Fruit fly (Drosophila melanogaster) whole organism, wandering third instar larva: Measurements from ENCODE around the gene CG43759.

ENCODE experiments used
- Abd-B ChIP-seq: fragments of >200 bp; optimal IDR thresholded peaks from 2 replicates; lab custom pipeline; 2017; ENCODE audit warnings: missing biosample characterization, missing genetic modification characterization
- CG32264 ChIP-seq: fragments of 200-800 bp; sonication (Bioruptor generic); optimal IDR thresholded peaks from 2 replicates; lab custom pipeline; 2016; ENCODE audit warnings: missing biosample characterization, missing genetic modification characterization
- CG9705 ChIP-seq: fragments of 200-800 bp; sonication (Bioruptor generic); optimal IDR thresholded peaks from 2 replicates; lab custom pipeline; 2018; ENCODE audit warnings: missing biosample characterization, mild to moderate bottlenecking, missing genetic modification characterization
- CrebA ChIP-seq: fragments of 200-800 bp; sonication (Bioruptor generic); optimal IDR thresholded peaks from 2 replicates; lab custom pipeline; 2016; ENCODE audit warnings: missing biosample characterization, mild to moderate bottlenecking, missing genetic modification characterization, borderline replicate concordance
- Dfd ChIP-seq: fragments of >200 bp; optimal IDR thresholded peaks from 2 replicates; lab custom pipeline; 2017; ENCODE audit warnings: missing biosample characterization, missing genetic modification characterization
- Dif ChIP-seq: fragments of 200-275, 200-300 bp; sonication (Bioruptor generic); optimal IDR thresholded peaks from 2 replicates; lab custom pipeline; 2018; ENCODE audit warnings: missing biosample characterization, missing genetic modification characterization; ENCODE audit not compliant: partially characterized antibody
- GATAd ChIP-seq: sonication (Bioruptor generic); optimal IDR thresholded peaks from 2 replicates; lab custom pipeline; 2016; ENCODE audit warnings: missing biosample characterization, missing genetic modification characterization
- HLH106 ChIP-seq: fragments of 200-800 bp; optimal IDR thresholded peaks from 3 replicates; lab custom pipeline; 2019; ENCODE audit warnings: missing biosample characterization, mild to moderate bottlenecking, missing genetic modification characterization, moderate library complexity
- Hnf4 ChIP-seq: fragments of 200-800 bp; sonication (Bioruptor generic); optimal IDR thresholded peaks from 2 replicates; lab custom pipeline; 2016; ENCODE audit warnings: missing biosample characterization, mild to moderate bottlenecking, missing genetic modification characterization
- Hr78 ChIP-seq: fragments of >200 bp; optimal IDR thresholded peaks from 2 replicates; lab custom pipeline; 2017; ENCODE audit warnings: missing biosample characterization, missing genetic modification characterization
- Hr83 ChIP-seq: fragments of 200-300 bp; sonication (Bioruptor generic); optimal IDR thresholded peaks from 2 replicates; lab custom pipeline; 2016; ENCODE audit warnings: missing biosample characterization, mild to moderate bottlenecking, missing genetic modification characterization, moderate library complexity; ENCODE audit not compliant: poor library complexity, severe bottlenecking
- Jra ChIP-seq: sonication (Bioruptor generic); optimal IDR thresholded peaks from 2 replicates; lab custom pipeline; 2016; ENCODE audit warnings: missing biosample characterization, missing genetic modification characterization
- Mio ChIP-seq: sonication (Bioruptor generic); optimal IDR thresholded peaks from 2 replicates; lab custom pipeline; 2016; ENCODE audit warnings: missing biosample characterization, missing genetic modification characterization
- Myc ChIP-seq: fragments of >200 bp; optimal IDR thresholded peaks from 2 replicates; lab custom pipeline; 2017
- N ChIP-seq: fragments of >200 bp; optimal IDR thresholded peaks from 2 replicates; lab custom pipeline; 2018; ENCODE audit warnings: missing biosample characterization, missing external identifiers, missing genetic modification characterization
- OdsH ChIP-seq: fragments of 200-800 bp; sonication (Bioruptor generic); optimal IDR thresholded peaks from 2 replicates; lab custom pipeline; 2016; ENCODE audit warnings: missing biosample characterization, mild to moderate bottlenecking, missing genetic modification characterization
- Rel ChIP-seq, 2 experiments: fragments of 200-800 bp; sonication (Bioruptor generic) in 1 of 2; optimal IDR thresholded peaks; 2 replicates in 1 of 2; 3 replicates in 1 of 2; lab custom pipeline; 2016 to 2019; ENCODE audit warnings: mild to moderate bottlenecking in 2 of 2, missing biosample characterization in 2 of 2, missing genetic modification characterization in 2 of 2, moderate library complexity in 1 of 2
- Sp1 ChIP-seq: fragments of 200-800 bp; sonication (Bioruptor generic); optimal IDR thresholded peaks from 3 replicates; lab custom pipeline; 2019; ENCODE audit warnings: missing biosample characterization, mild to moderate bottlenecking, missing genetic modification characterization, moderate library complexity
- Vsx2 ChIP-seq: fragments of 200-300, 225-300 bp; sonication (Bioruptor generic); optimal IDR thresholded peaks from 2 replicates; lab custom pipeline; 2018; ENCODE audit warnings: missing biosample characterization, missing genetic modification characterization; ENCODE audit not compliant: partially characterized antibody
- br ChIP-seq: fragments of 200-800 bp; sonication (Bioruptor generic); optimal IDR thresholded peaks from 2 replicates; lab custom pipeline; 2016; ENCODE audit warnings: missing biosample characterization, missing genetic modification characterization
- brk ChIP-seq: fragments of 200-800 bp; sonication (Bioruptor generic); optimal IDR thresholded peaks from 2 replicates; lab custom pipeline; 2016; ENCODE audit warnings: missing biosample characterization, mild to moderate bottlenecking, missing genetic modification characterization
- dl ChIP-seq, 2 experiments: fragments of 175-275, 200-275 bp in 1 of 2; fragments of 200-275 bp in 1 of 2; sonication (Bioruptor generic); optimal IDR thresholded peaks; lab custom pipeline; 2018; ENCODE audit warnings: mild to moderate bottlenecking in 2 of 2, missing biosample characterization in 2 of 2, missing genetic modification characterization in 2 of 2, moderate library complexity in 2 of 2; ENCODE audit not compliant: partially characterized antibody in 2 of 2, insufficient read depth in 1 of 2
- dmrt93B ChIP-seq: fragments of 200-800 bp; sonication (Bioruptor generic); optimal IDR thresholded peaks from 2 replicates; lab custom pipeline; 2018; ENCODE audit warnings: missing biosample characterization, mild to moderate bottlenecking, missing genetic modification characterization
- dsf ChIP-seq: sonication (Bioruptor generic); optimal IDR thresholded peaks from 2 replicates; lab custom pipeline; 2016; ENCODE audit warnings: missing biosample characterization, missing genetic modification characterization, borderline replicate concordance
- ey ChIP-seq: fragments of 200-800 bp; sonication (Bioruptor generic); optimal IDR thresholded peaks from 2 replicates; lab custom pipeline; 2016; ENCODE audit warnings: missing biosample characterization, missing genetic modification characterization
- foxo ChIP-seq, 2 experiments: fragments of 200-800 bp; sonication (Bioruptor generic); optimal IDR thresholded peaks; 2 replicates in 1 of 2; 3 replicates in 1 of 2; lab custom pipeline; 2016 to 2017; ENCODE audit warnings: missing biosample characterization in 2 of 2, missing genetic modification characterization in 2 of 2
- fru ChIP-seq: fragments of 200-800 bp; sonication (Bioruptor generic); optimal IDR thresholded peaks from 3 replicates; lab custom pipeline; 2016; ENCODE audit warnings: missing biosample characterization, mild to moderate bottlenecking, missing genetic modification characterization
- h ChIP-seq: fragments of 200-800 bp; sonication (Bioruptor generic); optimal IDR thresholded peaks from 3 replicates; lab custom pipeline; 2016; ENCODE audit warnings: missing biosample characterization, mild to moderate bottlenecking, missing genetic modification characterization
- jim ChIP-seq: fragments of 175-275, 200-325 bp; sonication (Bioruptor generic); optimal IDR thresholded peaks from 2 replicates; lab custom pipeline; 2016; ENCODE audit warnings: missing biosample characterization, mild to moderate bottlenecking, missing genetic modification characterization
- lola ChIP-seq: fragments of >200 bp; optimal IDR thresholded peaks from 2 replicates; lab custom pipeline; 2017; ENCODE audit warnings: missing biosample characterization, missing genetic modification characterization
- pan ChIP-seq: fragments of >200 bp; optimal IDR thresholded peaks from 2 replicates; lab custom pipeline; 2017
- psq ChIP-seq: fragments of 200-800 bp; sonication (Bioruptor generic); optimal IDR thresholded peaks from 3 replicates; lab custom pipeline; 2017; ENCODE audit warnings: missing biosample characterization, mild to moderate bottlenecking, missing genetic modification characterization, moderate library complexity
- rgr ChIP-seq: fragments of 200-800 bp; sonication (Bioruptor generic); optimal IDR thresholded peaks from 3 replicates; lab custom pipeline; 2016; ENCODE audit warnings: missing biosample characterization, mild to moderate bottlenecking, missing genetic modification characterization
- sage ChIP-seq: fragments of 200-800 bp; sonication (Bioruptor generic); optimal IDR thresholded peaks from 2 replicates; lab custom pipeline; 2016; ENCODE audit warnings: missing biosample characterization, mild to moderate bottlenecking, missing genetic modification characterization
- sv ChIP-seq: fragments of 200-800 bp; sonication (Bioruptor generic); optimal IDR thresholded peaks from 3 replicates; lab custom pipeline; 2016; ENCODE audit warnings: missing biosample characterization, missing genetic modification characterization
- tai ChIP-seq: sonication (Bioruptor generic); optimal IDR thresholded peaks from 2 replicates; lab custom pipeline; 2016; ENCODE audit warnings: missing biosample characterization, missing genetic modification characterization
- usp ChIP-seq: fragments of >200 bp; optimal IDR thresholded peaks from 2 replicates; lab custom pipeline; 2017; ENCODE audit warnings: missing biosample characterization, missing genetic modification characterization
- woc ChIP-seq: sonication (Bioruptor generic); optimal IDR thresholded peaks from 2 replicates; lab custom pipeline; 2016; ENCODE audit warnings: missing biosample characterization, mild to moderate bottlenecking, missing genetic modification characterization

CG43759 gene

dm6 chrX:19018102-19018814 is 88.1 kb downstream of the CG43759 start:
- TF ChIP-seq Myc (lab: Kevin White, UChicago) (no peak), jim (GFP tag; lab: Kevin White, UChicago) (no peak), dsf (GFP tag; lab: Kevin White, UChicago) (no peak), Vsx2 (GFP tag; lab: Kevin White, UChicago) (no peak), usp (no peak), HLH106 (tag; lab: Kevin White, UChicago) (peak; percentile 72), fru (GFP tag; lab: Kevin White, UChicago) (peak; percentile 69), Jra (no peak), GATAd (GFP tag; lab: Kevin White, UChicago) (no peak), sv (peak; percentile 51), Abd-B (no peak), Sp1 (GFP tag; lab: Kevin White, UChicago) (peak; percentile 66), lola (GFP tag; lab: Kevin White, UChicago) (no peak), brk (GFP tag; lab: Kevin White, UChicago) (no peak), pan (lab: Kevin White, UChicago) (no peak), Dif (GFP tag; lab: Kevin White, UChicago) (no peak), sage (GFP tag; lab: Kevin White, UChicago) (no peak), tai (GFP tag; lab: Kevin White, UChicago) (no peak), Hnf4 (GFP tag; lab: Kevin White, UChicago) (peak; percentile 54), ey (GFP tag; lab: Kevin White, UChicago) (peak; percentile 63), rgr (GFP tag; lab: Kevin White, UChicago) (peak; percentile 57), dmrt93B (GFP tag; lab: Kevin White, UChicago) (peak; percentile 38), Dfd (GFP tag; lab: Kevin White, UChicago) (peak; percentile 3), Rel (GFP tag; optimal IDR thresholded peaks at IDR 0.05; lab: Kevin White, UChicago) (no peak), Rel (tag; optimal IDR thresholded peaks at IDR 0.05; lab: Kevin White, UChicago) (peak; percentile 1), dl (GFP tag; optimal IDR thresholded peaks at IDR 0.05; lab: Kevin White, UChicago; ENCODE audit: insufficient read depth in 1 of 2, partially characterized antibody in 2 of 2) (no peak), Hr78 (GFP tag; lab: Kevin White, UChicago) (no peak), OdsH (GFP tag; lab: Kevin White, UChicago) (peak; percentile 34), foxo (GFP tag; optimal IDR thresholded peaks at IDR 0.05; lab: Kevin White, UChicago) (peak in 1 of 2 experiments; percentile 65), Mio (GFP tag; lab: Kevin White, UChicago) (no peak), N (GFP tag; lab: Kevin White, UChicago) (no peak), CG9705 (GFP tag; lab: Kevin White, UChicago) (peak; percentile 31), br (peak; percentile 58), CG32264 (GFP tag; lab: Kevin White, UChicago) (no peak), woc (GFP tag; lab: Kevin White, UChicago) (peak; percentile 34), Hr83 (GFP tag; lab: Kevin White, UChicago) (no peak), psq (peak; percentile 50), CrebA (GFP tag; lab: Kevin White, UChicago) (no peak), h (GFP tag; lab: Kevin White, UChicago) (peak; percentile 58)

dm6 chrX:19020062-19020461 is 89.9 kb downstream of the CG43759 start:
- TF ChIP-seq jim (GFP tag; lab: Kevin White, UChicago) (no peak), sage (GFP tag; lab: Kevin White, UChicago) (no peak), Sp1 (GFP tag; lab: Kevin White, UChicago) (no peak), usp (no peak), Vsx2 (GFP tag; lab: Kevin White, UChicago) (no peak), Jra (no peak), fru (GFP tag; lab: Kevin White, UChicago) (no peak), Hr78 (GFP tag; lab: Kevin White, UChicago) (no peak), CrebA (GFP tag; lab: Kevin White, UChicago) (no peak), ey (GFP tag; lab: Kevin White, UChicago) (no peak), br (no peak), rgr (GFP tag; lab: Kevin White, UChicago) (no peak), Hnf4 (GFP tag; lab: Kevin White, UChicago) (no peak), brk (GFP tag; lab: Kevin White, UChicago) (no peak), tai (GFP tag; lab: Kevin White, UChicago) (no peak), lola (GFP tag; lab: Kevin White, UChicago) (no peak), dl (GFP tag; optimal IDR thresholded peaks at IDR 0.05; lab: Kevin White, UChicago; ENCODE audit: insufficient read depth in 1 of 2, partially characterized antibody in 2 of 2) (no peak)
